Fruit fly (Drosophila melanogaster) whole organism, embryonic: ENCODE measurements around the gene CG33932.

Experiments
- Adf1 ChIP-seq: fragments of 200-800 bp; sonication (Bioruptor generic); IDR thresholded peaks from 2 replicates; pipeline ENCODE4 v1.3.6; 2022; ENCODE audit warnings: missing biosample characterization, missing genetic modification characterization
- CG11085 ChIP-seq: fragments of 200-800 bp; sonication (Bioruptor generic); IDR thresholded peaks from 2 replicates; pipeline ENCODE4 v1.3.6; 2022; ENCODE audit warnings: missing biosample characterization, missing genetic modification characterization
- CG11504 ChIP-seq: fragments of 200-800 bp; sonication (Bioruptor generic); optimal IDR thresholded peaks from 3 replicates; lab custom pipeline; 2019; ENCODE audit warnings: missing biosample characterization, mild to moderate bottlenecking, missing genetic modification characterization, moderate library complexity
- CG12219 ChIP-seq: fragments of 200-800 bp; sonication (Bioruptor generic); optimal IDR thresholded peaks from 3 replicates; lab custom pipeline; 2018; ENCODE audit warnings: missing biosample characterization, mild to moderate bottlenecking, missing genetic modification characterization
- CG14710 ChIP-seq: fragments of 200-800 bp; sonication (Bioruptor generic); optimal IDR thresholded peaks from 3 replicates; lab custom pipeline; 2019; ENCODE audit warnings: missing biosample characterization, mild to moderate bottlenecking, missing genetic modification characterization, moderate library complexity
- CG1529 ChIP-seq: fragments of 200-800 bp; sonication (Bioruptor generic); optimal IDR thresholded peaks from 3 replicates; lab custom pipeline; 2018; ENCODE audit warnings: missing biosample characterization, missing genetic modification characterization
- CG15479 ChIP-seq: fragments of 200-800 bp; sonication (Bioruptor generic); optimal IDR thresholded peaks from 3 replicates; lab custom pipeline; 2019; ENCODE audit warnings: missing biosample characterization, mild to moderate bottlenecking, missing genetic modification characterization, moderate library complexity
- CG15514 ChIP-seq: fragments of 200-800 bp; sonication (Bioruptor generic); optimal IDR thresholded peaks from 3 replicates; lab custom pipeline; 2017; ENCODE audit warnings: missing biosample characterization, missing genetic modification characterization, mild to moderate bottlenecking, moderate library complexity, missing genetic modification reagents
- CG16863 ChIP-seq: fragments of 200-800 bp; sonication (Bioruptor generic); optimal IDR thresholded peaks from 3 replicates; lab custom pipeline; 2016; ENCODE audit warnings: missing biosample characterization, missing genetic modification characterization
- CG17385 ChIP-seq: fragments of 200-800 bp; sonication (Bioruptor generic); optimal IDR thresholded peaks from 3 replicates; lab custom pipeline; 2018; ENCODE audit warnings: missing biosample characterization, mild to moderate bottlenecking, missing genetic modification characterization
- CG18011 ChIP-seq: fragments of 200-800 bp; sonication (Bioruptor generic); optimal IDR thresholded peaks from 2 replicates; lab custom pipeline; 2017; ENCODE audit warnings: missing biosample characterization, missing genetic modification characterization, mild to moderate bottlenecking, moderate library complexity, missing genotype
- CG3065 ChIP-seq: fragments of 200-800 bp; sonication (Bioruptor generic); optimal IDR thresholded peaks from 2 replicates; lab custom pipeline; 2016; ENCODE audit warnings: missing biosample characterization, missing genetic modification characterization
- CG31441 ChIP-seq: fragments of 200-800 bp; sonication (Bioruptor generic); IDR thresholded peaks from 2 replicates; pipeline ENCODE4 v1.3.6; 2022; ENCODE audit warnings: missing biosample characterization, missing genetic modification characterization
- CG4360 ChIP-seq: fragments of 200-800 bp; sonication (Bioruptor generic); IDR thresholded peaks from 2 replicates; pipeline ENCODE4 v1.3.6; 2022; ENCODE audit warnings: missing biosample characterization, missing genetic modification characterization
- CG7928 ChIP-seq: fragments of 200-800 bp; sonication (Bioruptor generic); optimal IDR thresholded peaks from 2 replicates; lab custom pipeline; 2017; ENCODE audit warnings: missing biosample characterization, mild to moderate bottlenecking, missing genetic modification characterization
- CG7963 ChIP-seq: fragments of 200-800 bp; sonication (Bioruptor generic); IDR thresholded peaks from 3 replicates; pipeline ENCODE4 v1.3.6; 2022; ENCODE audit warnings: missing biosample characterization, missing genetic modification characterization; ENCODE audit not compliant: partially characterized antibody
- CG8765 ChIP-seq: fragments of 200-800 bp; sonication (Bioruptor generic); IDR thresholded peaks from 2 replicates; pipeline ENCODE4 v1.3.6; 2022; ENCODE audit warnings: missing biosample characterization, missing genetic modification characterization
- CG8924 ChIP-seq: fragments of 200-800 bp; optimal IDR thresholded peaks from 3 replicates; lab custom pipeline; 2019; ENCODE audit warnings: missing biosample characterization, mild to moderate bottlenecking, missing genetic modification characterization, moderate library complexity
- Dbx ChIP-seq: fragments of 200-800 bp; sonication (Bioruptor generic); IDR thresholded peaks from 3 replicates; pipeline ENCODE4 v1.3.6; 2022; ENCODE audit warnings: missing biosample characterization, missing genetic modification characterization
- Deaf1 ChIP-seq: fragments of 200-800 bp; optimal IDR thresholded peaks from 3 replicates; lab custom pipeline; 2019; ENCODE audit warnings: missing biosample characterization, mild to moderate bottlenecking, missing genetic modification characterization, moderate library complexity
- Doc3 ChIP-seq: fragments of 200-800 bp; sonication (Bioruptor generic); IDR thresholded peaks from 3 replicates; pipeline ENCODE4 v1.3.6; 2022; ENCODE audit warnings: missing biosample characterization, missing genetic modification characterization; ENCODE audit not compliant: partially characterized antibody
- Fer1 ChIP-seq: fragments of 200-800 bp; sonication (Bioruptor generic); optimal IDR thresholded peaks from 2 replicates; lab custom pipeline; 2017; ENCODE audit warnings: missing biosample characterization, mild to moderate bottlenecking, missing genetic modification characterization
- H2.0 ChIP-seq: fragments of 200-800 bp; sonication (Bioruptor generic); IDR thresholded peaks from 2 replicates; pipeline ENCODE4 v1.3.6; 2022; ENCODE audit warnings: missing biosample characterization, missing genetic modification characterization
- HLHmδ ChIP-seq: fragments of 200-800 bp; sonication (Bioruptor generic); optimal IDR thresholded peaks from 2 replicates; lab custom pipeline; 2018; ENCODE audit warnings: missing biosample characterization, mild to moderate bottlenecking, missing genetic modification characterization, moderate library complexity
- Mrtf ChIP-seq: fragments of 200-800 bp; sonication (Bioruptor generic); IDR thresholded peaks from 3 replicates; pipeline ENCODE4 v1.3.6; 2022; ENCODE audit warnings: missing biosample characterization, missing genetic modification characterization
- Nf-YC ChIP-seq: fragments of 200-800 bp; optimal IDR thresholded peaks from 3 replicates; lab custom pipeline; 2019; ENCODE audit warnings: missing biosample characterization, mild to moderate bottlenecking, missing genetic modification characterization, moderate library complexity
- Optix ChIP-seq: fragments of 200-800 bp; sonication (Bioruptor generic); IDR thresholded peaks from 3 replicates; pipeline ENCODE4 v1.3.6; 2022; ENCODE audit warnings: missing biosample characterization, missing genetic modification characterization
- Pdp1 ChIP-seq, 2 experiments: fragments of 200-800 bp; sonication (Bioruptor generic); optimal IDR thresholded peaks; 3 replicates each; lab custom pipeline; 2016; ENCODE audit warnings: missing biosample characterization in 2 of 2, missing genetic modification characterization in 2 of 2, mild to moderate bottlenecking in 1 of 2, moderate library complexity in 1 of 2
- Scr ChIP-seq: fragments of 200-800 bp; sonication (Bioruptor generic); IDR thresholded peaks from 2 replicates; pipeline ENCODE4 v1.3.6; 2022; ENCODE audit warnings: missing biosample characterization, missing genetic modification characterization; ENCODE audit not compliant: partially characterized antibody
- bowl ChIP-seq: fragments of 200-800 bp; sonication (Bioruptor generic); IDR thresholded peaks from 2 replicates; pipeline ENCODE4 v1.3.6; 2022; ENCODE audit warnings: missing biosample characterization, missing genetic modification characterization
- btn ChIP-seq: fragments of 200-800 bp; sonication (Bioruptor generic); optimal IDR thresholded peaks from 2 replicates; lab custom pipeline; 2016; ENCODE audit warnings: missing biosample characterization, missing genetic modification characterization
- cas ChIP-seq: fragments of 200-800 bp; sonication (Bioruptor generic); IDR thresholded peaks from 2 replicates; pipeline ENCODE4 v1.3.6; 2022; ENCODE audit warnings: missing biosample characterization, missing genetic modification characterization
- chm ChIP-seq: fragments of 200-800 bp; sonication (Bioruptor generic); IDR thresholded peaks from 2 replicates; pipeline ENCODE4 v1.3.6; 2022; ENCODE audit warnings: missing biosample characterization, missing genetic modification characterization
- cwo ChIP-seq: fragments of 200-800 bp; sonication (Bioruptor generic); optimal IDR thresholded peaks from 3 replicates; lab custom pipeline; 2017; ENCODE audit warnings: missing biosample characterization, missing genetic modification characterization, mild to moderate bottlenecking, moderate library complexity, missing genetic modification reagents
- fru ChIP-seq: fragments of >200 bp; optimal IDR thresholded peaks from 2 replicates; lab custom pipeline; 2017
- h ChIP-seq: fragments of >200 bp; optimal IDR thresholded peaks from 2 replicates; lab custom pipeline; 2017
- insv ChIP-seq, 2 experiments: fragments of 200-800 bp; sonication (Bioruptor generic); optimal IDR thresholded peaks; 3 replicates each; lab custom pipeline; 2016 to 2018; ENCODE audit warnings: missing biosample characterization in 2 of 2, missing genetic modification characterization in 2 of 2
- jing ChIP-seq: fragments of 200-800 bp; sonication (Bioruptor generic); optimal IDR thresholded peaks from 2 replicates; lab custom pipeline; 2018; ENCODE audit warnings: missing biosample characterization, mild to moderate bottlenecking, missing genetic modification characterization
- kay ChIP-seq: fragments of 200-800 bp; sonication (Bioruptor generic); optimal IDR thresholded peaks from 2 replicates; lab custom pipeline; 2016; ENCODE audit warnings: missing biosample characterization, missing genetic modification characterization
- knrl ChIP-seq: fragments of 200-800 bp; sonication (Bioruptor generic); IDR thresholded peaks from 3 replicates; pipeline ENCODE4 v1.3.6; 2022; ENCODE audit warnings: missing biosample characterization, missing genetic modification characterization; ENCODE audit not compliant: partially characterized antibody
- luna ChIP-seq: fragments of 200-800 bp; sonication (Bioruptor generic); optimal IDR thresholded peaks from 2 replicates; lab custom pipeline; 2016; ENCODE audit warnings: missing biosample characterization, missing genetic modification characterization
- mirr ChIP-seq: fragments of 200-800 bp; sonication (Bioruptor generic); optimal IDR thresholded peaks from 3 replicates; lab custom pipeline; 2018; ENCODE audit warnings: missing biosample characterization, mild to moderate bottlenecking, missing genetic modification characterization
- mld ChIP-seq: fragments of 200-800 bp; sonication (Bioruptor generic); IDR thresholded peaks from 3 replicates; pipeline ENCODE4 v1.3.6; 2022; ENCODE audit warnings: missing biosample characterization, missing genetic modification characterization; ENCODE audit not compliant: partially characterized antibody
- nom ChIP-seq: fragments of 200-800 bp; sonication (Bioruptor generic); optimal IDR thresholded peaks from 2 replicates; lab custom pipeline; 2017; ENCODE audit warnings: missing biosample characterization, missing genetic modification characterization, mild to moderate bottlenecking, moderate library complexity, missing genetic modification reagents
- pros ChIP-seq: fragments of 200-800 bp; sonication (Bioruptor generic); optimal IDR thresholded peaks from 3 replicates; lab custom pipeline; 2019; ENCODE audit warnings: missing biosample characterization, mild to moderate bottlenecking, missing genetic modification characterization, moderate library complexity
- sna ChIP-seq: fragments of 200-800 bp; sonication (Bioruptor generic); IDR thresholded peaks from 2 replicates; pipeline ENCODE4 v1.3.6; 2022; ENCODE audit warnings: missing biosample characterization, missing genetic modification characterization; ENCODE audit not compliant: partially characterized antibody
- tap ChIP-seq: fragments of 200-800 bp; optimal IDR thresholded peaks from 3 replicates; lab custom pipeline; 2019; ENCODE audit warnings: missing biosample characterization, mild to moderate bottlenecking, missing genetic modification characterization, moderate library complexity
- tgo ChIP-seq: fragments of 200-800 bp; sonication (Bioruptor generic); IDR thresholded peaks from 3 replicates; pipeline ENCODE4 v1.3.6; 2022; ENCODE audit warnings: missing biosample characterization, missing genetic modification characterization
- ttk ChIP-seq: fragments of 200-800 bp; sonication (Bioruptor generic); IDR thresholded peaks from 2 replicates; pipeline ENCODE4 v2.1.2; 2022; ENCODE audit warnings: missing biosample characterization, missing genetic modification characterization
- zf30C ChIP-seq: fragments of 200-800 bp; sonication (Bioruptor generic); optimal IDR thresholded peaks from 3 replicates; lab custom pipeline; 2018; ENCODE audit warnings: missing biosample characterization, mild to moderate bottlenecking, missing genetic modification characterization
- zfh1 ChIP-seq: fragments of 200-800 bp; sonication (Bioruptor generic); IDR thresholded peaks from 3 replicates; pipeline ENCODE4 v1.3.6; 2022; ENCODE audit warnings: missing biosample characterization, missing genetic modification characterization

Gene CG33932

DNA sequence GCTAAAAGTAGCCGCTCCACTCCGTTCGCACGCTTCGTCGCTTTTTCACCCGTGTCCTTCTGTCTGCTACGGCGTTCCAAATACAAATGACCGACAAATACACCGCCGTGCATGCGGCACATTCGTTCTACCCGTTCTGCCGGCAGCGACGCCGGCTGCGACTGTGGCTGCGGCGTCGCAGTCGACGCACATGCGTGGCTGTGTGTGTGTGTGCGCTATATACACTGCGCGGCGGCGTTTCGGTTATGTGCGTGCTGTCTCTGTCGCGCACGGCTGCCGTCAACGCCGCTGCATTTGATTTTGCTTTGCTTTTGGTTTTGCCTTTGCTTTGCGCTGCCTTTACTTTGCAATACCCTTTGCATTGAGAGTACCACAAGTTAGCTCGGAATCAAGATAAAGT is 39.2 kb downstream of the CG33932 start, which contains the start of gene zld (continued):
- TF ChIP-seq mld (no peak), cas (GFP tag; lab: Robert Waterston, UW) (no peak), knrl (GFP tag; lab: Robert Waterston, UW) (no peak), bowl (GFP tag; lab: Robert Waterston, UW) (no peak), Fer1 (no peak), pros (GFP tag; lab: Kevin White, UChicago) (peak; percentile 43), CG18011 (GFP tag; lab: Kevin White, UChicago) (no peak), Scr (GFP tag; lab: Robert Waterston, UW) (peak; percentile 39; the same call in 1 of the 2 replicates), chm (GFP tag; lab: Robert Waterston, UW) (peak; percentile 60; the same call in 1 of the 2 replicates), CG15479 (GFP tag; lab: Kevin White, UChicago) (peak; percentile 61), Doc3 (GFP tag; lab: Robert Waterston, UW) (no peak), CG3065 (no peak), Pdp1 (GFP tag; optimal IDR thresholded peaks at IDR 0.05; lab: Kevin White, UChicago) (peak in 1 of 2 experiments; percentile 17), CG7928 (GFP tag; lab: Kevin White, UChicago) (no peak), btn (GFP tag; lab: Kevin White, UChicago) (no peak), CG31441 (GFP tag; lab: Robert Waterston, UW) (no peak), CG7963 (GFP tag; lab: Robert Waterston, UW) (no peak), kay (GFP tag; lab: Kevin White, UChicago) (no peak), tgo (no peak), H2.0 (GFP tag; lab: Robert Waterston, UW) (no peak), HLHmδ (GFP tag; lab: Kevin White, UChicago) (peak; percentile 25), mirr (no peak), CG8924 (tag; lab: Kevin White, UChicago) (peak; percentile 43), CG15514 (GFP tag; lab: Kevin White, UChicago) (no peak), fru (lab: Kevin White, UChicago) (no peak), CG11085 (GFP tag; lab: Robert Waterston, UW) (no peak), nom (no peak), Adf1 (GFP tag; lab: Robert Waterston, UW) (peak; percentile 98), Mrtf (GFP tag; lab: Robert Waterston, UW) (no peak), CG14710 (tag; lab: Kevin White, UChicago) (no peak), sna (0 out of 2 replicates have a peak, but pooled peaks have one; percentile 26), Nf-YC (tag; lab: Kevin White, UChicago) (peak; percentile 18), cwo (no peak), CG1529 (GFP tag; lab: Kevin White, UChicago) (no peak), h (lab: Kevin White, UChicago) (no peak), insv (GFP tag; optimal IDR thresholded peaks at IDR 0.05; lab: Kevin White, UChicago) (no peak), Dbx (GFP tag; lab: Robert Waterston, UW) (0 out of 3 replicates have a peak, but pooled peaks have one; percentile 10), CG12219 (GFP tag; lab: Kevin White, UChicago) (no peak), Deaf1 (tag; lab: Kevin White, UChicago) (peak; percentile 36), jing (GFP tag; lab: Kevin White, UChicago) (no peak), ttk (GFP tag; lab: Robert Waterston, UW) (no peak), CG4360 (GFP tag; lab: Robert Waterston, UW) (peak; percentile 49), CG16863 (GFP tag; lab: Kevin White, UChicago) (no peak), zf30C (peak; percentile 60), CG11504 (no peak), zfh1 (peak; percentile 54; the same call in 2 of the 3 replicates), luna (GFP tag; lab: Kevin White, UChicago) (no peak), tap (tag; lab: Kevin White, UChicago) (no peak), Optix (GFP tag; lab: Robert Waterston, UW) (no peak), CG8765 (GFP tag; lab: Robert Waterston, UW) (no peak), CG17385 (no peak)
